Worm (Caenorhabditis elegans) whole organism, L3 larva: Measurements from ENCODE around the gene fox-1.
A peak's percentile ranks its signal among the peaks of the same experiment; 100 is the strongest.

ENCODE experiments used
- elt-3 ChIP-seq, 3 experiments: fragments of 150-350 bp in 1 of 3; sonication (generic microtip) in 2 of 3; optimal IDR thresholded peaks; 2 replicates in 2 of 3; 4 replicates in 1 of 3; lab custom pipeline; 2014 to 2017; ENCODE audit warnings: missing biosample characterization in 3 of 3, missing genetic modification characterization in 3 of 3
- lin-39 ChIP-seq: fragments of 150-350 bp; optimal IDR thresholded peaks from 2 replicates; lab custom pipeline; 2018; ENCODE audit warnings: missing biosample characterization, missing genetic modification reagents, missing genetic modification characterization
- nhr-11 ChIP-seq: fragments of 150-350 bp; optimal IDR thresholded peaks from 2 replicates; lab custom pipeline; 2014; ENCODE audit warnings: missing biosample characterization, missing genetic modification characterization
- nhr-28 ChIP-seq: fragments of 150-350 bp; optimal IDR thresholded peaks from 2 replicates; lab custom pipeline; 2014; ENCODE audit warnings: missing biosample characterization, missing genetic modification characterization
- nhr-76 ChIP-seq: fragments of 150-350 bp; sonication (generic microtip); optimal IDR thresholded peaks from 5 replicates; lab custom pipeline; 2014; ENCODE audit warnings: missing biosample characterization, missing genetic modification characterization
- zag-1 ChIP-seq: fragments of 150-350 bp; optimal IDR thresholded peaks from 2 replicates; lab custom pipeline; 2014; ENCODE audit warnings: missing biosample characterization, missing genetic modification characterization
- ztf-4 ChIP-seq: fragments of 150-350 bp; optimal IDR thresholded peaks from 2 replicates; lab custom pipeline; 2014; ENCODE audit warnings: missing biosample characterization, missing genetic modification characterization

ce11 chrX:2401883-2402282, 57.8 kb downstream of the fox-1 start, which contains the start of gene dhhc-9:
- TF ChIP-seq nhr-76 (no peak), nhr-11 (tag; lab: Kevin White, UChicago) (no peak), zag-1 (no peak), nhr-28 (no peak), elt-3 (tag; optimal IDR thresholded peaks at IDR 0.05; lab: Kevin White, UChicago) (no peak), ztf-4 (no peak), lin-39 (tag; lab: Kevin White, UChicago) (peak; percentile 61)
